Fruit fly (Drosophila melanogaster): ENCODE measurements around the gene dj.

dj gene

dm6 chr3R:7091904-7092303 lies 32.8 kb downstream of the dj start (continued):
- no peak for TF ChIP-seq Poxn (GFP tag; IDR thresholded peaks at IDR 0.05)
- peak; percentile 4 for TF ChIP-seq Six4 (GFP tag; optimal IDR thresholded peaks at IDR 0.05)
- 0 out of 3 replicates have a peak, but pooled peaks have one; percentile 5 for TF ChIP-seq zfh1 (GFP tag; IDR thresholded peaks at IDR 0.05)
- peak; percentile 34 for TF ChIP-seq kay (GFP tag; optimal IDR thresholded peaks at IDR 0.05)
- TF ChIP-seq CG8924 (tag; optimal IDR thresholded peaks at IDR 0.05), result peak; percentile 62
- TF ChIP-seq Trl (optimal IDR thresholded peaks at IDR 0.05), result no peak
- TF ChIP-seq Trl (GFP tag; optimal IDR thresholded peaks at IDR 0.05), result peak; percentile 52
- TF ChIP-seq CG33213 (GFP tag; optimal IDR thresholded peaks at IDR 0.05), result peak; percentile 61
- no peak for TF ChIP-seq CG15269 (tag; optimal IDR thresholded peaks at IDR 0.05)
- TF ChIP-seq br (optimal IDR thresholded peaks at IDR 0.05), result no peak
- peak; percentile 64 for TF ChIP-seq row (GFP tag; IDR thresholded peaks at IDR 0.05)
- TF ChIP-seq CG11723 (GFP tag; optimal IDR thresholded peaks at IDR 0.05), result no peak
- TF ChIP-seq Vsx1 (GFP tag; optimal IDR thresholded peaks at IDR 0.05), result no peak
- TF ChIP-seq lilli (GFP tag; optimal IDR thresholded peaks at IDR 0.05), result peak; percentile 59
- peak; percentile 37 for TF ChIP-seq Dp (GFP tag; optimal IDR thresholded peaks at IDR 0.05)
- TF ChIP-seq caup (GFP tag; optimal IDR thresholded peaks at IDR 0.05; ENCODE audit: severe bottlenecking), result no peak
- TF ChIP-seq CG17912 (GFP tag; optimal IDR thresholded peaks at IDR 0.05), result peak; percentile 15
- peak; percentile 7 for TF ChIP-seq Dad (GFP tag; optimal IDR thresholded peaks at IDR 0.05)
- TF ChIP-seq CG11456 (GFP tag; IDR thresholded peaks at IDR 0.05), result no peak
- no peak for TF ChIP-seq CG2678 (tag; optimal IDR thresholded peaks at IDR 0.05)
- TF ChIP-seq CG8388 (GFP tag; optimal IDR thresholded peaks at IDR 0.05), result peak; percentile 25
- peak; percentile 10 for TF ChIP-seq jumu (GFP tag; optimal IDR thresholded peaks at IDR 0.05)
- peak; percentile 20 for TF ChIP-seq Camta (GFP tag; optimal IDR thresholded peaks at IDR 0.05)
- no peak for TF ChIP-seq lov (optimal IDR thresholded peaks at IDR 0.05)
- TF ChIP-seq lov (GFP tag; IDR thresholded peaks at IDR 0.05), result no peak
- TF ChIP-seq CG3065 (GFP tag; optimal IDR thresholded peaks at IDR 0.05), result no peak
- TF ChIP-seq Oaz (GFP tag; IDR thresholded peaks at IDR 0.05), result no peak
- TF ChIP-seq grau (tag; optimal IDR thresholded peaks at IDR 0.05), result peak; percentile 40
- peak; percentile 70; the same call in 2 of the 3 replicates for TF ChIP-seq knrl (GFP tag; IDR thresholded peaks at IDR 0.05; ENCODE audit: partially characterized antibody)
- TF ChIP-seq ap (GFP tag; IDR thresholded peaks at IDR 0.05), result no peak
- no peak for TF ChIP-seq jing (GFP tag; optimal IDR thresholded peaks at IDR 0.05)
- peak; percentile 65 for TF ChIP-seq CG11504 (tag; optimal IDR thresholded peaks at IDR 0.05)
- TF ChIP-seq CG12659 (GFP tag; optimal IDR thresholded peaks at IDR 0.05), result peak; percentile 74
- no peak for TF ChIP-seq yki (optimal IDR thresholded peaks at IDR 0.05)
- TF ChIP-seq CG17612 (GFP tag; IDR thresholded peaks at IDR 0.05), result no peak
- no peak for TF ChIP-seq nerfin-1 (tag; optimal IDR thresholded peaks at IDR 0.05)
- TF ChIP-seq CG2712 (tag; optimal IDR thresholded peaks at IDR 0.05), result peak; percentile 37
- no peak for TF ChIP-seq ken (GFP tag; IDR thresholded peaks at IDR 0.05)
- 0 out of 3 replicates have a peak, but pooled peaks have one; percentile 39 for TF ChIP-seq CG7963 (GFP tag; IDR thresholded peaks at IDR 0.05; ENCODE audit: partially characterized antibody)
- TF ChIP-seq Ets65A (GFP tag), result no peak
- no peak for TF ChIP-seq vfl (GFP tag; optimal IDR thresholded peaks at IDR 0.05)
- peak; percentile 27 for TF ChIP-seq CG13424 (tag; optimal IDR thresholded peaks at IDR 0.05)
- no peak for TF ChIP-seq CG30431 (GFP tag; optimal IDR thresholded peaks at IDR 0.05)
- TF ChIP-seq tup (GFP tag; optimal IDR thresholded peaks at IDR 0.05), result no peak
- peak; percentile 18 for TF ChIP-seq Abd-B (GFP tag; optimal IDR thresholded peaks at IDR 0.05)
- peak; percentile 20; the same call in 1 of the 3 replicates for TF ChIP-seq CG34422 (GFP tag; IDR thresholded peaks at IDR 0.05)
- TF ChIP-seq vvl (GFP tag; IDR thresholded peaks at IDR 0.05), result 0 out of 2 replicates have a peak, but pooled peaks have one; percentile 16
- TF ChIP-seq MTF-1 (GFP tag; optimal IDR thresholded peaks at IDR 0.05; ENCODE audit: borderline replicate concordance), result no peak
- TF ChIP-seq HLH3B (GFP tag; IDR thresholded peaks at IDR 0.05), result no peak
- no peak for TF ChIP-seq NC2α (GFP tag; optimal IDR thresholded peaks at IDR 0.05)
- no peak for TF ChIP-seq Lpt (GFP tag; optimal IDR thresholded peaks at IDR 0.05)
- TF ChIP-seq CG11093 (GFP tag; IDR thresholded peaks at IDR 0.05), result no peak
- TF ChIP-seq nom (GFP tag; optimal IDR thresholded peaks at IDR 0.05), result no peak
